Fruit fly (Drosophila melanogaster): Measurements from ENCODE around the gene CG7131.

CG7131 gene

DNA sequence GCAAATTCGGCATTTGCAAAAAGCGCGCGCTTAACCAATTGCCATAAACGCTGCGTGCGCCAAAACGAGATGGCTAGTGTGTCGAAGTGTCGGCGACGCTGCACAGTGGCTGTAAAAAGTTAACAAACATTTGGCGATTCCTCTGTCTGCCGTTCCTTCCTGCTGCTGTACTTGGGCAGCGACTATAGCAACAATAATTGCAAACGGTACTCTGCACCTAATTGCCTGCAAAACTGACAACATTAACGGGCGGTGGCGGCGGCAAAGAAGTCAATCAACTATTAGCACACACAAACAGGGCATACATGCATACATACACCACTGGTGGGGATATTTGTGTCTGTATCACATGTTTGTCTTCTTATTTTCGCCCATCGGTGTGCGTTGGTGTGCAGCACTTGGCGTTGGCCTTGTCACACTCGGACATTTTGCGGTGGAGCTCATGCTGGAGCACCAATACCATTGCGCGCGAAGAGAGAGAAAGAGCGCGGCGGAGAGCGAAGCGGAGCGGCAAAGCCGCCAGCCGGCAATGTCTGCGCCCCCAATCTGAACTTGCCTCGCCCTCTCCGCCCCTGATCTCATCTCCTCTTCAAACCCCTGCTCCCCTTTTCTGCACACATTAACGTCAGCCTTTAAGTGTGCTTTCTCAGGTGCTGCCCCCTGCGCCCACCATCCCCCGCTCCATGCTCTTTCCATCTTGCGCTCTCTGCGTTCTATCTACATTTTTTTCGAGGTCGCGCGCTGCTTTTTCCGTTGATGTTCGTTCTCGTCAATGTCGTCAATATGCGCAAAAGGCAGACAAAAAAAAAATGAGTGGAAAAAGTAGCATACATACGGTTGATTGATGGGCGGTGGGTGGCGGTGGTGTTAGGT lies 44.2 kb downstream of the CG7131 start (continued):
- TF ChIP-seq Nf-YA (GFP tag; IDR thresholded peaks at IDR 0.05) (no peak), prd (optimal IDR thresholded peaks at IDR 0.05) (no peak), prd (GFP tag; IDR thresholded peaks at IDR 0.05) (no peak), ham (GFP tag; IDR thresholded peaks at IDR 0.05) (no peak), CG4820 (GFP tag; optimal IDR thresholded peaks at IDR 0.05) (no peak), CG12744 (GFP tag; optimal IDR thresholded peaks at IDR 0.05) (no peak), sqz (GFP tag; optimal IDR thresholded peaks at IDR 0.05) (peak; percentile 48), Adf1 (GFP tag; IDR thresholded peaks at IDR 0.05) (peak; percentile 71), ems (GFP tag; optimal IDR thresholded peaks at IDR 0.05) (no peak), MESR4 (GFP tag; optimal IDR thresholded peaks at IDR 0.05) (no peak), Lpt (GFP tag; optimal IDR thresholded peaks at IDR 0.05) (no peak), da (GFP tag; optimal IDR thresholded peaks at IDR 0.05) (no peak), inv (GFP tag; IDR thresholded peaks at IDR 0.05; ENCODE audit: partially characterized antibody) (no peak), nerfin-2 (GFP tag; IDR thresholded peaks at IDR 0.05; ENCODE audit: partially characterized antibody) (no peak), CG9437 (GFP tag; optimal IDR thresholded peaks at IDR 0.05) (peak; percentile 22), CG7963 (GFP tag; IDR thresholded peaks at IDR 0.05; ENCODE audit: partially characterized antibody) (no peak), Bgb (GFP tag; IDR thresholded peaks at IDR 0.05; ENCODE audit: partially characterized antibody) (peak; percentile 28; the same call in 1 of the 2 replicates), scrt (GFP tag; optimal IDR thresholded peaks at IDR 0.05) (peak; percentile 18), CG7556 (GFP tag; optimal IDR thresholded peaks at IDR 0.05) (no peak), CG10321 (GFP tag; IDR thresholded peaks at IDR 0.05) (peak; percentile 93), zen2 (GFP tag; IDR thresholded peaks at IDR 0.05; ENCODE audit: partially characterized antibody) (no peak), fd102C (GFP tag; optimal IDR thresholded peaks at IDR 0.05) (no peak), gsb (GFP tag; IDR thresholded peaks at IDR 0.05) (no peak), CG3163 (GFP tag; optimal IDR thresholded peaks at IDR 0.05) (peak; percentile 40), CG17829 (tag; optimal IDR thresholded peaks at IDR 0.05) (no peak), CG9215 (GFP tag; IDR thresholded peaks at IDR 0.05) (no peak), tio (GFP tag; optimal IDR thresholded peaks at IDR 0.05) (no peak), tin (GFP tag; optimal IDR thresholded peaks at IDR 0.05) (no peak), CHES-1-like (GFP tag; optimal IDR thresholded peaks at IDR 0.05) (peak; percentile 12), CG2875 (GFP tag; optimal IDR thresholded peaks at IDR 0.05) (no peak), CG3726 (GFP tag; IDR thresholded peaks at IDR 0.05) (0 out of 3 replicates have a peak, but pooled peaks have one; percentile 19), CG2199 (GFP tag; IDR thresholded peaks at IDR 0.05) (no peak), cas (GFP tag; IDR thresholded peaks at IDR 0.05) (no peak), CG17912 (GFP tag; optimal IDR thresholded peaks at IDR 0.05) (no peak), Fer1 (GFP tag; optimal IDR thresholded peaks at IDR 0.05) (peak; percentile 9), sna (GFP tag; IDR thresholded peaks at IDR 0.05; ENCODE audit: partially characterized antibody) (no peak), gro (GFP tag; optimal IDR thresholded peaks at IDR 0.05) (no peak), Opbp (GFP tag; IDR thresholded peaks at IDR 0.05; ENCODE audit: partially characterized antibody) (no peak), dimm (GFP tag; IDR thresholded peaks at IDR 0.05) (no peak), h (optimal IDR thresholded peaks at IDR 0.05) (no peak), CG6654 (GFP tag; optimal IDR thresholded peaks at IDR 0.05) (no peak), CG10959 (GFP tag; IDR thresholded peaks at IDR 0.05) (no peak), CG2202 (tag; optimal IDR thresholded peaks at IDR 0.05) (no peak), stc (GFP tag; IDR thresholded peaks at IDR 0.05) (no peak), CG30403 (GFP tag; optimal IDR thresholded peaks at IDR 0.05) (no peak), Med (GFP tag) (peak; percentile 74), CG4424 (GFP tag; optimal IDR thresholded peaks at IDR 0.05) (no peak), CG18599 (GFP tag; optimal IDR thresholded peaks at IDR 0.05) (peak; percentile 17), sima (GFP tag; optimal IDR thresholded peaks at IDR 0.05) (no peak), CG32767 (GFP tag; IDR thresholded peaks at IDR 0.05) (peak; percentile 85)

Data from whole organism, embryonic.